Worm (Caenorhabditis elegans) whole organism, early embryonic: ENCODE measurements around the gene ZC513.3.

Experiments
- B0310.2 ChIP-seq: sonication (generic microtip); optimal IDR thresholded peaks from 2 replicates; lab custom pipeline; 2016; ENCODE audit warnings: mild to moderate bottlenecking, missing genetic modification characterization, missing compliant biosample characterization
- F13C5.2 ChIP-seq: sonication (generic microtip); optimal IDR thresholded peaks from 2 replicates; lab custom pipeline; 2017; ENCODE audit warnings: mild to moderate bottlenecking, missing genetic modification characterization, inconsistent platforms, missing compliant biosample characterization
- aly-1 ChIP-seq: sonication (generic microtip); optimal IDR thresholded peaks from 2 replicates; lab custom pipeline; 2016; ENCODE audit warnings: missing genetic modification characterization, missing compliant biosample characterization
- ama-1 ChIP-seq: fragments of 150-350 bp; optimal IDR thresholded peaks from 2 replicates; lab custom pipeline; 2014
- ceh-13 ChIP-seq: fragments of 200-800 bp; sonication (Bioruptor generic); optimal IDR thresholded peaks from 2 replicates; lab custom pipeline; 2018; ENCODE audit warnings: mild to moderate bottlenecking, missing genetic modification characterization, missing compliant biosample characterization
- ceh-36 ChIP-seq: sonication (generic microtip); optimal IDR thresholded peaks from 2 replicates; lab custom pipeline; 2016; ENCODE audit warnings: missing genetic modification characterization, inconsistent platforms, missing compliant biosample characterization
- ets-7 ChIP-seq: sonication (generic microtip); optimal IDR thresholded peaks from 2 replicates; lab custom pipeline; 2016; ENCODE audit warnings: missing genotype, missing genetic modification characterization, missing compliant biosample characterization
- flt-1 ChIP-seq: fragments of 200-800 bp; sonication (Bioruptor generic); IDR thresholded peaks from 2 replicates; pipeline ENCODE4 v1.3.6; 2022; ENCODE audit warnings: missing genetic modification characterization, missing compliant biosample characterization
- hmbx-1 ChIP-seq: sonication (generic microtip); optimal IDR thresholded peaks from 2 replicates; lab custom pipeline; 2016; ENCODE audit warnings: mild to moderate bottlenecking, missing genetic modification characterization, missing compliant biosample characterization
- hmg-4 ChIP-seq: fragments of 200-800 bp; sonication (Bioruptor generic); optimal IDR thresholded peaks from 2 replicates; lab custom pipeline; 2018; ENCODE audit warnings: mild to moderate bottlenecking, missing genetic modification characterization, missing compliant biosample characterization
- hnd-1 ChIP-seq: sonication (generic microtip); optimal IDR thresholded peaks from 2 replicates; lab custom pipeline; 2016; ENCODE audit warnings: missing genetic modification characterization, missing compliant biosample characterization
- pes-1 ChIP-seq: fragments of 200-800 bp; sonication (Bioruptor generic); IDR thresholded peaks from 2 replicates; pipeline ENCODE4 v1.3.6; 2022; ENCODE audit warnings: missing genetic modification reagents, missing genetic modification characterization, missing compliant biosample characterization
- scrt-1 ChIP-seq: fragments of 200-800 bp; sonication (Bioruptor generic); IDR thresholded peaks from 2 replicates; pipeline ENCODE4 v1.3.6; 2022; ENCODE audit warnings: missing genetic modification characterization, missing compliant biosample characterization
- sea-1 ChIP-seq: fragments of 200-800 bp; sonication (Bioruptor generic); conservative IDR thresholded peaks from 2 replicates; pipeline ENCODE4 v1.3.6; 2022; ENCODE audit warnings: missing genetic modification characterization, missing compliant biosample characterization
- tbx-11 ChIP-seq: fragments of 200-800 bp; sonication (Bioruptor generic); IDR thresholded peaks from 2 replicates; pipeline ENCODE4 v1.3.6; 2022; ENCODE audit warnings: missing genetic modification characterization, missing compliant biosample characterization
- tbx-37 ChIP-seq: fragments of 200-800 bp; sonication (Bioruptor generic); conservative IDR thresholded peaks from 2 replicates; pipeline ENCODE4 v1.3.6; 2022; ENCODE audit warnings: missing genetic modification reagents, missing genetic modification characterization, missing compliant biosample characterization
- tra-4 ChIP-seq: sonication (generic microtip); optimal IDR thresholded peaks from 2 replicates; lab custom pipeline; 2017; ENCODE audit warnings: missing genetic modification characterization, missing compliant biosample characterization

ZC513.3 gene

DNA sequence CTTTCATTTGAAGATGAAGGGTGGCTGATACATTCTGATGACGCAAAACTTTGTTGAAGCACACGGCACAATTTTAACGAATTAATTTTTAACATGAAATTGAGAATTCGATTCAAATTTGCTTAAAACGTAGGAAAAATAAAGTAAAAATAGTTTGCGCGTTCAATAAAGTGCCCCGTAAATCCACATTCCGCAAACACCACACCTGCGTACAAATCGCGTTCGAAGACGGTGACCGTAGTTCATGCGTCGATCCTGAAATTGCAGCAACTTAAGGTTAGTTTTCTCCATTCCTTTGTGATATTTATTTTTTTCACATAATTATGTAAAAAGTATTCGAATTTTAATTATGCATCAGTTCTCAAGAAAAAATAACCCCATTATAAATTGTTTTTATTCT lies 22.1 kb upstream of the ZC513.3 start, which contains the start of gene F43H9.3:
TSS of gene F43H9.3 (minus strand) at position 189 of the 400 bp plus-strand sequence.
- TF ChIP-seq sea-1 (GFP tag; lab: Robert Waterston, UW): no peak
- no peak for TF ChIP-seq tra-4 (tag; lab: Kevin White, UChicago)
- no peak for TF ChIP-seq pes-1 (GFP tag; lab: Robert Waterston, UW)
- no peak for TF ChIP-seq hmbx-1 (tag; lab: Kevin White, UChicago)
- no peak for TF ChIP-seq aly-1
- TF ChIP-seq ama-1 (lab: Kevin White, UChicago): no peak
- no peak for TF ChIP-seq ceh-36
- no peak for TF ChIP-seq scrt-1 (GFP tag; lab: Robert Waterston, UW)
- no peak for TF ChIP-seq tbx-37 (GFP tag; lab: Robert Waterston, UW)
- no peak for TF ChIP-seq ceh-13 (GFP tag; lab: Kevin White, UChicago)
- no peak for TF ChIP-seq tbx-11
- TF ChIP-seq hmg-4 (GFP tag; lab: Kevin White, UChicago): no peak
- TF ChIP-seq B0310.2: no peak
- no peak for TF ChIP-seq hnd-1 (tag; lab: Kevin White, UChicago)
- TF ChIP-seq flt-1 (GFP tag; lab: Robert Waterston, UW): no peak
- no peak for TF ChIP-seq ets-7 (tag; lab: Kevin White, UChicago)

DNA sequence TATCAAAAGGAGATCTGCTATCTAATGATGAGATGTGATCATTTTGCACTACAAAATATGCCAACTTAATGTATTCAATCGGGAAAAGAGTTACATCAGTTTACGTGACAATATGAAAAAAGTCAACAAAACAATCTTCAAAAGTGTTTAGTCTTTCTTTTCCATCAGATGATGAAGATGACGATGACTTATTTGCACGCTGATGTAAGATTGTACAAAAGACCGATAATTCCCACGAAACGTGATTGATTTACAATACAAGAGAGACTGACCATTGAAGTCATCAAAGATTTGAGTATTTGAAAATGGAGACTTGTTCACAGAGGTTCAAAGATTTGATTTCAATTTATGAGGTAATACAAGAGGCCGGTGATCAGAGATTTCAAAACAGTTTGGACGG lies 21.5 kb upstream of the ZC513.3 start:
- TF ChIP-seq ceh-13 (GFP tag; lab: Kevin White, UChicago) (no peak), ama-1 (lab: Kevin White, UChicago) (no peak), ceh-36 (no peak), aly-1 (no peak), B0310.2 (no peak), hmg-4 (GFP tag; lab: Kevin White, UChicago) (no peak), F13C5.2 (tag; lab: Kevin White, UChicago) (no peak), hmbx-1 (tag; lab: Kevin White, UChicago) (no peak), flt-1 (GFP tag; lab: Robert Waterston, UW) (no peak), scrt-1 (GFP tag; lab: Robert Waterston, UW) (no peak), ets-7 (tag; lab: Kevin White, UChicago) (no peak), pes-1 (GFP tag; lab: Robert Waterston, UW) (no peak), tbx-37 (GFP tag; lab: Robert Waterston, UW) (no peak), sea-1 (GFP tag; lab: Robert Waterston, UW) (no peak), tra-4 (tag; lab: Kevin White, UChicago) (no peak), tbx-11 (no peak), hnd-1 (tag; lab: Kevin White, UChicago) (no peak)

DNA sequence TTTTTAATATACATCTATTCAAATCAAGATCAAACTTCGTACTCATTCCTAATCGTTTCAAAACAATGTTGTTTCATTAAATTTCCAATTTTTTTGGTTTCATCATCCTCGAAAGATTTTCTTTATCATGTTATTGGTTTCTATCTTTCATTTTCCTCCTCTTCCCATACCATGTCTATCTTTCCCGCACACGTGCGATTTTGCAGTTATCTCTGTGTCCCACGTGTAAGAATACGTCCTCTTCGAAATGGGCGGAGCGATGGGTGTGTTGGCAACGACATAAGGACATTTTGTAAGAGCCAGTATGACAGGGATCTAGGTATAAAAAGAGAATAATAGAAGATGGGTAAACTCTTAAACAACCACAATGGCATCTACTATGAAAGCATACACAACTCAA lies 20.5 kb upstream of the ZC513.3 start, which contains the start of gene F43H9.4:
TSS of gene F43H9.4 (plus strand) at position 366 of the 400 bp plus-strand sequence.
- TF ChIP-seq tra-4 (tag; lab: Kevin White, UChicago) (no peak), flt-1 (GFP tag; lab: Robert Waterston, UW) (no peak), hmg-4 (GFP tag; lab: Kevin White, UChicago) (no peak), tbx-11 (no peak), ceh-13 (GFP tag; lab: Kevin White, UChicago) (no peak), hnd-1 (tag; lab: Kevin White, UChicago) (no peak), B0310.2 (no peak), scrt-1 (GFP tag; lab: Robert Waterston, UW) (no peak), ceh-36 (no peak), ets-7 (tag; lab: Kevin White, UChicago) (no peak), aly-1 (no peak), ama-1 (lab: Kevin White, UChicago) (no peak), tbx-37 (GFP tag; lab: Robert Waterston, UW) (no peak), sea-1 (GFP tag; lab: Robert Waterston, UW) (no peak)

DNA sequence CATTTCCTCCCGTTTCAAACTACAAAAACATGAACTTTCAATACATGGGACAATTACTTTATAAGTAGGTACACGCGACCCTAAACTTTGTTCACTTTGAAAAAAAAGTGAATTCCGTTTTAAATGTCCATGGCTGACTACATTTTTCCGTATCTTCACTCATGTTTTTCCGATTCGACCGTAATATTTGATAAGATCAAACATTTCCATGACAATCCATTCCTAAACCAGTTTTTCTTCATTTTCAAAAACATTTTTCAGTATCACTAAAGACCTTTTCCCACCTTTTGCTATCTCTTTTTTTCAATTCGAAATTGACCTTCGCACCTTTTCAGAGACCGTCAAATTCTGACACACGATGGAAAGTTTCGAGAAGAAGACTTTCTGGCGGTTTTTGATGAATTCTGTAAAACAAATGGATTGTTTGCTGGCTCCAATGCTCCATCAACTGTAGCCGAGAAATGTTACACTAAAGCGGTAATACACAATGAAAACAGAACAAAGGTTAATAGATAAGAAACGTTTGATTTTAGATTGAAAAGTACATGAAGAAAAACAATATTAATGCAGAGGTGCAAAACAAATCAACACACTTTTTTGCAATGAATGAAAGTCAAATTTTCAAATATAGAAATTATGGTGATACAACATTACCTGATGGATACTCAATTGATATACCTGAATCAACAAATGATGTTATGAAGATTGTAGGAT lies 19.2 kb upstream of the ZC513.3 start:
- TF ChIP-seq hmbx-1 (tag; lab: Kevin White, UChicago) (no peak), scrt-1 (GFP tag; lab: Robert Waterston, UW) (no peak), F13C5.2 (tag; lab: Kevin White, UChicago) (no peak), hmg-4 (GFP tag; lab: Kevin White, UChicago) (no peak), pes-1 (GFP tag; lab: Robert Waterston, UW) (no peak), sea-1 (GFP tag; lab: Robert Waterston, UW) (no peak), ets-7 (tag; lab: Kevin White, UChicago) (no peak), tbx-11 (no peak), tbx-37 (GFP tag; lab: Robert Waterston, UW) (no peak), ama-1 (lab: Kevin White, UChicago) (no peak), flt-1 (GFP tag; lab: Robert Waterston, UW) (no peak), aly-1 (no peak), ceh-13 (GFP tag; lab: Kevin White, UChicago) (no peak), tra-4 (tag; lab: Kevin White, UChicago) (no peak)

DNA sequence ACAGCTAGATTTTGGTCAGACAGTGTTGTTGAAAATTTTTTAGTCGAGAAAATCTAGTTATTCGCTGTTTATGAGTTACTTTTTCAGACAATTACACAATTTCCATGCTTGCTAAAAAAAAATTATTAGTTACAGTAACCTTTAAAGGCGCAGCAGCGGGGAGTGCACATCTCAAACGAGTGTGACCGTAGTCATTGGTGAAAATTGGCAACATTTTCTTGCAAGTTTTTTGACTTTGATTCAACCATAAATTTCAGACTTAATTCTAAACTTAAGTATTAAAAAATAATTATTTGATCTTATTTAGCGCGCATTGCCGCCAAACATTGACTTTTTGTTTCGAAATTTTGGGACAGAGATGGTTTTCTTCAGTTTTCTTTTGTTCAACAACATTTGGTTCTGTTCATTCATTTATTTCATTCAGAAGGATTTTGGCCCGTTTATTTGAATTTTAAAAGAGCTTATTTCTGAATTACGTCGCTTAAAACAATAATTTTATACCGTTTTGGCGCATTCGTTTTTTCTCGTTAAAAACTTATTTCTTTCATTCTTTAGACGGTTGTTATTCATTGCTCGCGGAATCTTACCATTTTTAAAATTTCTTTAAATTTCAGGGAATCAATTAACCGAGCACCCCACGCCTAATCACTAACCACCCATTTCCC lies 17.8 kb upstream of the ZC513.3 start, which contains the start of gene oma-2:
TSS of gene oma-2 (plus strand) at position 615 of the 665 bp plus-strand sequence.
- TF ChIP-seq tra-4 (tag; lab: Kevin White, UChicago): no peak
- no peak for TF ChIP-seq tbx-37 (GFP tag; lab: Robert Waterston, UW)
- no peak for TF ChIP-seq flt-1 (GFP tag; lab: Robert Waterston, UW)
- TF ChIP-seq hnd-1 (tag; lab: Kevin White, UChicago): no peak
- no peak for TF ChIP-seq pes-1 (GFP tag; lab: Robert Waterston, UW)
- no peak for TF ChIP-seq B0310.2
- TF ChIP-seq ama-1 (lab: Kevin White, UChicago): no peak
- no peak for TF ChIP-seq ceh-13 (GFP tag; lab: Kevin White, UChicago)
- TF ChIP-seq ceh-36: no peak
- TF ChIP-seq F13C5.2 (tag; lab: Kevin White, UChicago): no peak
- no peak for TF ChIP-seq hmg-4 (GFP tag; lab: Kevin White, UChicago)
- TF ChIP-seq tbx-11: no peak
- TF ChIP-seq sea-1 (GFP tag; lab: Robert Waterston, UW): no peak
- TF ChIP-seq hmbx-1 (tag; lab: Kevin White, UChicago): no peak

DNA sequence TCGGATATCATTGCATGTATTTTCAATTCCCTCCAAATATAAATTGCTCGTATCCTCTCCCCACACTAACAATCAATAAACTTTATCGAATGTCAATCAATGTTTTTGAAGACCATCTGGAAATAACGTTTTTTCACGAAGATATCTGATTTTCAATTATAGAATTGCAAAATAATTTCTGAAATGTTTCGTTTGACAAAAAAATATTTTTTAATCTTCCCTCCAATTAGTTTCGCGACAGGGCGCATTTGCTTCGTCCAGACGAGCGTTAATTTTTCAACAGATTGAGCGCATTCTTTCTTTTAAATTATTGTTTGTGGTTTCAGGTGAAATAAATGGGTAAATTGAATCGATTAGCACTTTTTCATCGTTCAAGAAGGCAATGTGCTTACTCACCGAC lies 15.7 kb upstream of the ZC513.3 start, which contains the start of gene vars-1:
TSS of gene vars-1 (plus strand) at position 291 of the 400 bp plus-strand sequence.
- TF ChIP-seq ceh-36: no peak
- no peak for TF ChIP-seq scrt-1 (GFP tag; lab: Robert Waterston, UW)
- TF ChIP-seq F13C5.2 (tag; lab: Kevin White, UChicago): no peak
- TF ChIP-seq hnd-1 (tag; lab: Kevin White, UChicago): no peak
- no peak for TF ChIP-seq ets-7 (tag; lab: Kevin White, UChicago)
- TF ChIP-seq sea-1 (GFP tag; lab: Robert Waterston, UW): no peak
- TF ChIP-seq tbx-37 (GFP tag; lab: Robert Waterston, UW): no peak
- no peak for TF ChIP-seq B0310.2
- no peak for TF ChIP-seq flt-1 (GFP tag; lab: Robert Waterston, UW)
- no peak for TF ChIP-seq hmg-4 (GFP tag; lab: Kevin White, UChicago)
- no peak for TF ChIP-seq pes-1 (GFP tag; lab: Robert Waterston, UW)
- TF ChIP-seq aly-1: no peak
- no peak for TF ChIP-seq ama-1 (lab: Kevin White, UChicago)
- TF ChIP-seq tbx-11: no peak
- no peak for TF ChIP-seq ceh-13 (GFP tag; lab: Kevin White, UChicago)
- TF ChIP-seq tra-4 (tag; lab: Kevin White, UChicago): no peak
- TF ChIP-seq hmbx-1 (tag; lab: Kevin White, UChicago): no peak
